Fruit fly (Drosophila melanogaster) whole organism, embryonic: ENCODE results near the gene CG42764.

ENCODE experiments used
- CG10366 ChIP-seq: fragments of 200-800 bp; sonication (Bioruptor generic); IDR thresholded peaks from 2 replicates; pipeline ENCODE4 v1.3.6; 2022; ENCODE audit warnings: missing biosample characterization, missing genetic modification characterization
- CG14860 ChIP-seq: fragments of 200-800 bp; sonication (Bioruptor generic); IDR thresholded peaks from 3 replicates; pipeline ENCODE4 v1.3.6; 2022; ENCODE audit warnings: missing biosample characterization, missing genetic modification characterization; ENCODE audit not compliant: partially characterized antibody
- CG15011 ChIP-seq: fragments of 200-800 bp; sonication (Bioruptor generic); optimal IDR thresholded peaks from 3 replicates; lab custom pipeline; 2018; ENCODE audit warnings: missing biosample characterization, mild to moderate bottlenecking, missing genetic modification characterization
- CG15269 ChIP-seq: fragments of 200-800 bp; sonication (Bioruptor generic); optimal IDR thresholded peaks from 2 replicates; lab custom pipeline; 2018; ENCODE audit warnings: missing biosample characterization, mild to moderate bottlenecking, missing genetic modification characterization, moderate library complexity
- CG17912 ChIP-seq: fragments of 200-800 bp; sonication (Bioruptor generic); optimal IDR thresholded peaks from 2 replicates; lab custom pipeline; 2018; ENCODE audit warnings: missing biosample characterization, mild to moderate bottlenecking, missing genetic modification characterization
- CG32767 ChIP-seq: fragments of 200-800 bp; sonication (Bioruptor generic); IDR thresholded peaks from 2 replicates; pipeline ENCODE4 v1.3.6; 2022; ENCODE audit warnings: missing biosample characterization, missing genetic modification characterization
- CG33557 ChIP-seq: fragments of 200-800 bp; sonication (Bioruptor generic); optimal IDR thresholded peaks from 2 replicates; lab custom pipeline; 2019; ENCODE audit warnings: missing biosample characterization, mild to moderate bottlenecking, missing genetic modification characterization, moderate library complexity
- CG34224 ChIP-seq: fragments of 200-800 bp; sonication (Bioruptor generic); IDR thresholded peaks from 3 replicates; pipeline ENCODE4 v1.3.6; 2022; ENCODE audit warnings: missing biosample characterization, missing genetic modification characterization; ENCODE audit not compliant: partially characterized antibody
- CG42726 ChIP-seq: fragments of 200-800 bp; sonication (Bioruptor generic); IDR thresholded peaks from 2 replicates; pipeline ENCODE4 v1.3.6; 2022; ENCODE audit warnings: missing biosample characterization, missing genetic modification characterization; ENCODE audit not compliant: partially characterized antibody
- CG6813 ChIP-seq: fragments of 200-800 bp; sonication (Bioruptor generic); optimal IDR thresholded peaks from 2 replicates; lab custom pipeline; 2017; ENCODE audit warnings: missing biosample characterization, missing genetic modification characterization, mild to moderate bottlenecking, moderate library complexity, missing genetic modification reagents
- CG8388 ChIP-seq: fragments of 200-800 bp; sonication (Bioruptor generic); optimal IDR thresholded peaks from 2 replicates; lab custom pipeline; 2019; ENCODE audit warnings: missing biosample characterization, mild to moderate bottlenecking, missing genetic modification characterization, moderate library complexity
- CG8765 ChIP-seq: fragments of 200-800 bp; sonication (Bioruptor generic); IDR thresholded peaks from 2 replicates; pipeline ENCODE4 v1.3.6; 2022; ENCODE audit warnings: missing biosample characterization, missing genetic modification characterization
- CG8944 ChIP-seq: fragments of 200-800 bp; sonication (Bioruptor generic); optimal IDR thresholded peaks from 3 replicates; lab custom pipeline; 2016; ENCODE audit warnings: missing biosample characterization, missing genetic modification characterization
- CG9215 ChIP-seq: fragments of 200-800 bp; sonication (Bioruptor generic); IDR thresholded peaks from 2 replicates; pipeline ENCODE4 v1.3.6; 2022; ENCODE audit warnings: missing biosample characterization, missing genetic modification characterization
- CG9932 ChIP-seq: fragments of 200-800 bp; sonication (Bioruptor generic); IDR thresholded peaks from 2 replicates; pipeline ENCODE4 v1.3.6; 2022; ENCODE audit warnings: missing biosample characterization, missing genetic modification characterization
- D19B ChIP-seq: fragments of 200-800 bp; sonication (Bioruptor generic); optimal IDR thresholded peaks from 2 replicates; lab custom pipeline; 2017; ENCODE audit warnings: missing biosample characterization, mild to moderate bottlenecking, missing genetic modification characterization
- Dad ChIP-seq: fragments of 200-800 bp; sonication (Bioruptor generic); optimal IDR thresholded peaks from 3 replicates; lab custom pipeline; 2016; ENCODE audit warnings: missing biosample characterization, missing genetic modification characterization
- Dll ChIP-seq: fragments of 200-800 bp; sonication (Bioruptor generic); IDR thresholded peaks from 4 replicates; pipeline ENCODE4 v1.3.6; 2022; ENCODE audit warnings: missing biosample characterization, missing genetic modification characterization; ENCODE audit not compliant: partially characterized antibody
- E2f2 ChIP-seq: fragments of 200-800 bp; sonication (Bioruptor generic); IDR thresholded peaks from 2 replicates; pipeline ENCODE4 v1.3.6; 2022; ENCODE audit warnings: missing biosample characterization, missing genetic modification characterization
- Ets65A ChIP-seq: fragments of 200-800 bp; sonication (Bioruptor generic); peaks from one replicate; lab custom pipeline; 2016; ENCODE audit warnings: missing biosample characterization, missing genetic modification characterization
- Fer3 ChIP-seq: fragments of 200-800 bp; sonication (Bioruptor generic); optimal IDR thresholded peaks from 2 replicates; lab custom pipeline; 2018; ENCODE audit warnings: missing biosample characterization, mild to moderate bottlenecking, missing genetic modification characterization, moderate library complexity
- HLHmδ ChIP-seq: fragments of 200-800 bp; sonication (Bioruptor generic); optimal IDR thresholded peaks from 2 replicates; lab custom pipeline; 2018; ENCODE audit warnings: missing biosample characterization, mild to moderate bottlenecking, missing genetic modification characterization, moderate library complexity
- Meics ChIP-seq: fragments of 200-800 bp; sonication (Bioruptor generic); optimal IDR thresholded peaks from 2 replicates; lab custom pipeline; 2017; ENCODE audit warnings: missing biosample characterization, mild to moderate bottlenecking, missing genetic modification characterization
- NC2β ChIP-seq: fragments of 200-800 bp; sonication (Bioruptor generic); optimal IDR thresholded peaks from 2 replicates; lab custom pipeline; 2016; ENCODE audit warnings: missing biosample characterization, missing genetic modification characterization
- NK7.1 ChIP-seq: fragments of 200-800 bp; sonication (Bioruptor generic); optimal IDR thresholded peaks from 3 replicates; lab custom pipeline; 2016; ENCODE audit warnings: missing biosample characterization, missing genetic modification characterization
- Ravus ChIP-seq: fragments of 200-800 bp; sonication (Bioruptor generic); IDR thresholded peaks from 2 replicates; pipeline ENCODE4 v1.3.6; 2022; ENCODE audit warnings: missing biosample characterization, missing genetic modification characterization
- Side ChIP-seq: fragments of 200-800 bp; sonication (Bioruptor generic); optimal IDR thresholded peaks from 2 replicates; lab custom pipeline; 2016; ENCODE audit warnings: missing biosample characterization, missing genetic modification characterization
- al ChIP-seq: fragments of 200-800 bp; sonication (Bioruptor generic); IDR thresholded peaks from 2 replicates; pipeline ENCODE4 v1.3.6; 2022; ENCODE audit warnings: missing biosample characterization, missing genetic modification characterization
- az2 ChIP-seq: fragments of 200-800 bp; sonication (Bioruptor generic); optimal IDR thresholded peaks from 3 replicates; lab custom pipeline; 2016; ENCODE audit warnings: missing biosample characterization, missing genetic modification characterization
- cwo ChIP-seq: fragments of 200-800 bp; sonication (Bioruptor generic); optimal IDR thresholded peaks from 3 replicates; lab custom pipeline; 2017; ENCODE audit warnings: missing biosample characterization, missing genetic modification characterization, mild to moderate bottlenecking, moderate library complexity, missing genetic modification reagents
- dan ChIP-seq: fragments of 200-800 bp; sonication (Bioruptor generic); IDR thresholded peaks from 2 replicates; pipeline ENCODE4 v1.3.6; 2022; ENCODE audit warnings: missing biosample characterization, missing genetic modification characterization
- disco-r ChIP-seq: fragments of 200-800 bp; sonication (Bioruptor generic); optimal IDR thresholded peaks from 2 replicates; lab custom pipeline; 2016; ENCODE audit warnings: missing biosample characterization, missing genetic modification characterization
- emc ChIP-seq: fragments of 200-800 bp; sonication (Bioruptor generic); optimal IDR thresholded peaks from 2 replicates; lab custom pipeline; 2016; ENCODE audit warnings: missing biosample characterization, missing genetic modification characterization
- fu2 ChIP-seq: fragments of 200-800 bp; sonication (Bioruptor generic); optimal IDR thresholded peaks from 2 replicates; lab custom pipeline; 2016; ENCODE audit warnings: missing biosample characterization, missing genetic modification characterization
- gcm ChIP-seq: fragments of 200-800 bp; sonication (Bioruptor generic); optimal IDR thresholded peaks from 2 replicates; lab custom pipeline; 2019; ENCODE audit warnings: missing biosample characterization, mild to moderate bottlenecking, missing genetic modification characterization, moderate library complexity
- grn ChIP-seq: fragments of 200-800 bp; sonication (Bioruptor generic); optimal IDR thresholded peaks from 3 replicates; lab custom pipeline; 2017; ENCODE audit warnings: missing biosample characterization, missing genetic modification characterization
- lilli ChIP-seq: fragments of 200-800 bp; sonication (Bioruptor generic); optimal IDR thresholded peaks from 3 replicates; lab custom pipeline; 2016; ENCODE audit warnings: missing biosample characterization, missing genetic modification characterization
- lmd ChIP-seq: fragments of 200-800 bp; sonication (Bioruptor generic); IDR thresholded peaks from 2 replicates; pipeline ENCODE4 v1.3.6; 2022; ENCODE audit warnings: missing biosample characterization, missing genetic modification characterization
- lola ChIP-seq, 3 experiments: fragments of >200 bp in 2 of 3; fragments of 200-800 bp in 1 of 3; sonication (Bioruptor generic) in 1 of 3; optimal IDR thresholded peaks; 2 replicates each; lab custom pipeline; 2017 to 2019; ENCODE audit warnings: missing biosample characterization in 3 of 3, missing genetic modification characterization in 3 of 3, mild to moderate bottlenecking in 1 of 3, moderate library complexity in 1 of 3
- phol ChIP-seq: fragments of 200-800 bp; sonication (Bioruptor generic); optimal IDR thresholded peaks from 3 replicates; lab custom pipeline; 2018; ENCODE audit warnings: missing biosample characterization, mild to moderate bottlenecking, missing genetic modification characterization, moderate library complexity
- pnt ChIP-seq: fragments of 200-800 bp; sonication (Bioruptor generic); optimal IDR thresholded peaks from 3 replicates; lab custom pipeline; 2016; ENCODE audit warnings: missing biosample characterization, missing genetic modification characterization
- sc ChIP-seq, 3 experiments: fragments of >200 bp in 2 of 3; fragments of 200-800 bp in 1 of 3; sonication (Bioruptor generic) in 1 of 3; optimal IDR thresholded peaks; 2 replicates in 2 of 3; 3 replicates in 1 of 3; lab custom pipeline; 2017; ENCODE audit warnings: mild to moderate bottlenecking in 1 of 3, missing biosample characterization in 1 of 3, missing genetic modification characterization in 1 of 3, missing genetic modification reagents in 1 of 3
- shn ChIP-seq: fragments of 200-800 bp; sonication (Bioruptor generic); optimal IDR thresholded peaks from 3 replicates; lab custom pipeline; 2016; ENCODE audit warnings: missing biosample characterization, missing genetic modification characterization
- so ChIP-seq: fragments of 200-800 bp; sonication (Bioruptor generic); IDR thresholded peaks from 3 replicates; pipeline ENCODE4 v1.3.6; 2022; ENCODE audit warnings: missing biosample characterization, missing genetic modification characterization
- toy ChIP-seq: fragments of 200-800 bp; sonication (Bioruptor generic); IDR thresholded peaks from 2 replicates; pipeline ENCODE4 v1.3.6; 2022; ENCODE audit warnings: missing biosample characterization, missing genetic modification characterization
- trem ChIP-seq: fragments of 200-800 bp; optimal IDR thresholded peaks from 3 replicates; lab custom pipeline; 2019; ENCODE audit warnings: missing biosample characterization, mild to moderate bottlenecking, missing genetic modification characterization, moderate library complexity
- wor ChIP-seq: fragments of 200-800 bp; sonication (Bioruptor generic); IDR thresholded peaks from 2 replicates; pipeline ENCODE4 v1.3.6; 2022; ENCODE audit warnings: missing biosample characterization, missing genetic modification characterization
- yki ChIP-seq: fragments of >200 bp; optimal IDR thresholded peaks from 3 replicates; lab custom pipeline; 2018

CG42764 gene

dm6 chr3L:20493417-20494261, 27.8 kb upstream of the CG42764 start (continued):
- TF ChIP-seq CG8765 (GFP tag; lab: Robert Waterston, UW) (peak; percentile 25; the same call in 1 of the 2 replicates), lola (GFP tag; optimal IDR thresholded peaks at IDR 0.05; lab: Kevin White, UChicago) (peak in 1 of 3 experiments; percentile 20), Ravus (no peak), wor (GFP tag; lab: Robert Waterston, UW) (peak; percentile 58), gcm (peak; percentile 52), CG9215 (GFP tag; lab: Robert Waterston, UW) (peak; percentile 49), CG6813 (GFP tag; lab: Kevin White, UChicago) (peak; percentile 57), CG34224 (GFP tag; lab: Robert Waterston, UW) (no peak), NK7.1 (GFP tag; lab: Kevin White, UChicago) (no peak), so (GFP tag; lab: Robert Waterston, UW) (peak; percentile 73; the same call in 2 of the 3 replicates), lilli (peak; percentile 80), yki (lab: Kevin White, UChicago) (no peak), Fer3 (tag; lab: Kevin White, UChicago) (peak; percentile 78), emc (GFP tag; lab: Kevin White, UChicago) (peak; percentile 7), CG32767 (GFP tag; lab: Robert Waterston, UW) (peak; percentile 52; the same call in 1 of the 2 replicates), sc (optimal IDR thresholded peaks at IDR 0.05; lab: Kevin White, UChicago) (no peak), sc (GFP tag; optimal IDR thresholded peaks at IDR 0.05; lab: Kevin White, UChicago) (no peak), CG15011 (GFP tag; lab: Kevin White, UChicago) (peak; percentile 53), disco-r (GFP tag; lab: Kevin White, UChicago) (no peak), Dll (GFP tag; lab: Robert Waterston, UW) (peak; percentile 55; the same call in 1 of the 4 replicates), D19B (peak; percentile 23), al (peak; percentile 75), CG8944 (GFP tag; lab: Kevin White, UChicago) (peak; percentile 13), shn (GFP tag; lab: Kevin White, UChicago) (peak; percentile 36), Meics (peak; percentile 80), NC2β (GFP tag; lab: Kevin White, UChicago) (no peak), CG42726 (GFP tag; lab: Robert Waterston, UW) (no peak), CG9932 (GFP tag; lab: Robert Waterston, UW) (peak; percentile 77), lmd (GFP tag; lab: Robert Waterston, UW) (peak; percentile 79), phol (tag; lab: Kevin White, UChicago) (peak; percentile 68), HLHmδ (no peak), Side (GFP tag; lab: Kevin White, UChicago) (peak; percentile 8), CG8388 (GFP tag; lab: Kevin White, UChicago) (peak; percentile 71), az2 (GFP tag; lab: Kevin White, UChicago) (peak; percentile 50), CG10366 (GFP tag; lab: Robert Waterston, UW) (peak; percentile 77), Dad (GFP tag; lab: Kevin White, UChicago) (peak; percentile 21), toy (0 out of 2 replicates have a peak, but pooled peaks have one; percentile 33), Ets65A (GFP tag; lab: Kevin White, UChicago) (peak; percentile 90), E2f2 (GFP tag; lab: Robert Waterston, UW) (peak; percentile 56; the same call in 1 of the 2 replicates), trem (peak; percentile 9), CG33557 (peak; percentile 30), cwo (GFP tag; lab: Kevin White, UChicago) (peak; percentile 72), CG17912 (GFP tag; lab: Kevin White, UChicago) (no peak), grn (GFP tag; lab: Kevin White, UChicago) (no peak), fu2 (GFP tag; lab: Kevin White, UChicago) (peak; percentile 36), dan (no peak), CG14860 (GFP tag; lab: Robert Waterston, UW) (no peak), pnt (no peak), CG15269 (tag; lab: Kevin White, UChicago) (peak; percentile 81)
